Worm (Caenorhabditis elegans): ENCODE results near the gene srv-32.

srv-32 gene

ce11 chrIV:6249591-6249990, 32.5 kb downstream of the srv-32 start, which contains the start of gene F58F9.1:
Gene F58F9.1 (plus strand): TSS chrIV:6249841.
- TF ChIP-seq W03F9.2 (tag; optimal IDR thresholded peaks at IDR 0.05) (no peak), dao-5 (tag; optimal IDR thresholded peaks at IDR 0.05) (no peak), him-1 (tag; optimal IDR thresholded peaks at IDR 0.05) (no peak)

ce11 chrIV:6248486-6248885, 33.6 kb downstream of the srv-32 start, which contains the start of gene acox-3:
Gene acox-3 (minus strand): TSS chrIV:6248492.
- TF ChIP-seq him-1 (tag; optimal IDR thresholded peaks at IDR 0.05) (no peak), W03F9.2 (tag; optimal IDR thresholded peaks at IDR 0.05) (no peak), dao-5 (tag; optimal IDR thresholded peaks at IDR 0.05) (no peak)

ce11 chrIV:6239993-6240392, 42.0 kb downstream of the srv-32 start, which contains the start of gene F58F9.9:
Gene F58F9.9 (plus strand): TSS chrIV:6240293.
- no peak for TF ChIP-seq him-1 (tag; optimal IDR thresholded peaks at IDR 0.05)
- no peak for TF ChIP-seq dao-5 (tag; optimal IDR thresholded peaks at IDR 0.05)
- no peak for TF ChIP-seq W03F9.2 (tag; optimal IDR thresholded peaks at IDR 0.05)

- no peak for TF ChIP-seq W03F9.2 (tag; optimal IDR thresholded peaks at IDR 0.05)
- TF ChIP-seq him-1 (tag; optimal IDR thresholded peaks at IDR 0.05), result no peak
- no peak for TF ChIP-seq dao-5 (tag; optimal IDR thresholded peaks at IDR 0.05)
Measured at ce11 chrIV:6237508-6238227, 44.4 kb downstream of the srv-32 start, which contains the start of the genes F58F9.6 and F58F9.8. Gene F58F9.6 (minus strand): TSS chrIV:6237608. Gene F58F9.8 (plus strand): TSS chrIV:6238177.

- TF ChIP-seq W03F9.2 (tag; optimal IDR thresholded peaks at IDR 0.05), result no peak
- TF ChIP-seq him-1 (tag; optimal IDR thresholded peaks at IDR 0.05), result no peak
- TF ChIP-seq dao-5 (tag; optimal IDR thresholded peaks at IDR 0.05), result no peak
Measured at ce11 chrIV:6232769-6233290, 49.2 kb downstream of the srv-32 start, which contains the start of gene F58F9.3. Gene F58F9.3 (plus strand): TSS chrIV:6233240.

ce11 chrIV:6230560-6231073, 51.4 kb downstream of the srv-32 start, which contains the start of gene F58F9.4:
Gene F58F9.4 (plus strand): TSS chrIV:6231023.
- no peak for TF ChIP-seq W03F9.2 (tag; optimal IDR thresholded peaks at IDR 0.05)
- no peak for TF ChIP-seq him-1 (tag; optimal IDR thresholded peaks at IDR 0.05)
- TF ChIP-seq dao-5 (tag; optimal IDR thresholded peaks at IDR 0.05), result no peak
